Fruit fly (Drosophila melanogaster) whole organism, prepupa: ENCODE data around the gene CG5390.

Experiments used
- Blimp-1 ChIP-seq: fragments of 200-800 bp; sonication (Bioruptor generic); optimal IDR thresholded peaks from 3 replicates; lab custom pipeline; 2017; ENCODE audit warnings: missing biosample characterization, missing genetic modification characterization, mild to moderate bottlenecking, moderate library complexity, missing genetic modification reagents
- CG10631 ChIP-seq: fragments of 200-800 bp; sonication (Bioruptor generic); optimal IDR thresholded peaks from 2 replicates; lab custom pipeline; 2016; ENCODE audit warnings: missing biosample characterization, missing genetic modification characterization
- CG10669 ChIP-seq: fragments of 200-800 bp; sonication (Bioruptor generic); optimal IDR thresholded peaks from 3 replicates; lab custom pipeline; 2018; ENCODE audit warnings: missing biosample characterization, mild to moderate bottlenecking, missing genetic modification characterization, moderate library complexity
- CG11294 ChIP-seq: fragments of 200-800 bp; sonication (Bioruptor generic); IDR thresholded peaks from 2 replicates; pipeline ENCODE4 v1.3.6; 2022; ENCODE audit warnings: missing biosample characterization, missing genetic modification characterization
- CG11902 ChIP-seq: fragments of 200-800 bp; sonication (Bioruptor generic); optimal IDR thresholded peaks from 3 replicates; lab custom pipeline; 2016; ENCODE audit warnings: missing biosample characterization, missing genetic modification characterization
- CG15336 ChIP-seq: fragments of 200-800 bp; sonication (Bioruptor generic); IDR thresholded peaks from 2 replicates; pipeline ENCODE4 v1.3.6; 2022; ENCODE audit warnings: missing biosample characterization, missing genetic modification characterization
- CG1621 ChIP-seq: fragments of 200-800 bp; sonication (Bioruptor generic); optimal IDR thresholded peaks from 3 replicates; lab custom pipeline; 2018; ENCODE audit warnings: missing biosample characterization, mild to moderate bottlenecking, missing genetic modification characterization
- CG16779 ChIP-seq: fragments of 200-800 bp; sonication (Bioruptor generic); optimal IDR thresholded peaks from 3 replicates; lab custom pipeline; 2017; ENCODE audit warnings: missing biosample characterization, mild to moderate bottlenecking, missing genetic modification characterization
- CG31627 ChIP-seq: fragments of 200-800 bp; sonication (Bioruptor generic); optimal IDR thresholded peaks from 3 replicates; lab custom pipeline; 2016; ENCODE audit warnings: missing biosample characterization, missing genetic modification characterization
- CG32006 ChIP-seq: fragments of 200-800 bp; sonication (Bioruptor generic); optimal IDR thresholded peaks from 3 replicates; lab custom pipeline; 2017; ENCODE audit warnings: missing biosample characterization, mild to moderate bottlenecking, missing genetic modification characterization
- CG34406 ChIP-seq: fragments of 200-800 bp; sonication (Bioruptor generic); optimal IDR thresholded peaks from 3 replicates; lab custom pipeline; 2016; ENCODE audit warnings: missing biosample characterization, missing genetic modification characterization
- CG3919 ChIP-seq: fragments of 200-800 bp; sonication (Bioruptor generic); optimal IDR thresholded peaks from 3 replicates; lab custom pipeline; 2016; ENCODE audit warnings: missing biosample characterization, missing genetic modification characterization
- CG4318 ChIP-seq: fragments of 200-800 bp; sonication (Bioruptor generic); optimal IDR thresholded peaks from 3 replicates; lab custom pipeline; 2017; ENCODE audit warnings: missing biosample characterization, mild to moderate bottlenecking, missing genetic modification characterization
- CG6163 ChIP-seq: fragments of 200-800 bp; sonication (Bioruptor generic); IDR thresholded peaks from 3 replicates; pipeline ENCODE4 v1.3.6; 2022; ENCODE audit warnings: missing biosample characterization, missing genetic modification characterization
- CG6276 ChIP-seq: fragments of 200-800 bp; sonication (Bioruptor generic); optimal IDR thresholded peaks from 2 replicates; lab custom pipeline; 2017; ENCODE audit warnings: missing biosample characterization, mild to moderate bottlenecking, missing genetic modification characterization
- CG6792 ChIP-seq: fragments of 200-800 bp; sonication (Bioruptor generic); optimal IDR thresholded peaks from 3 replicates; lab custom pipeline; 2016; ENCODE audit warnings: missing biosample characterization, missing genetic modification characterization
- CG6808 ChIP-seq: fragments of 200-800 bp; sonication (Bioruptor generic); optimal IDR thresholded peaks from 3 replicates; lab custom pipeline; 2017; ENCODE audit warnings: missing biosample characterization, missing genetic modification characterization, mild to moderate bottlenecking, moderate library complexity, missing genetic modification reagents
- CG6854 ChIP-seq: fragments of 200-800 bp; sonication (Bioruptor generic); optimal IDR thresholded peaks from 2 replicates; lab custom pipeline; 2017; ENCODE audit warnings: missing biosample characterization, mild to moderate bottlenecking, missing genetic modification characterization
- CG7368 ChIP-seq: fragments of 200-800 bp; sonication (Bioruptor generic); optimal IDR thresholded peaks from 3 replicates; lab custom pipeline; 2016; ENCODE audit warnings: missing biosample characterization, missing genetic modification characterization
- CG8119 ChIP-seq: fragments of 200-800 bp; sonication (Bioruptor generic); IDR thresholded peaks from 3 replicates; pipeline ENCODE4 v1.3.6; 2022; ENCODE audit warnings: missing biosample characterization, missing genetic modification characterization
- CG8319 ChIP-seq: fragments of 200-800 bp; sonication (Bioruptor generic); optimal IDR thresholded peaks from 3 replicates; lab custom pipeline; 2016; ENCODE audit warnings: missing biosample characterization, missing genetic modification characterization
- CG8632 ChIP-seq: fragments of 200-800 bp; sonication (Bioruptor generic); optimal IDR thresholded peaks from 3 replicates; lab custom pipeline; 2016; ENCODE audit warnings: missing biosample characterization, missing genetic modification characterization
- CG9139 ChIP-seq: fragments of 200-800 bp; sonication (Bioruptor generic); optimal IDR thresholded peaks from 3 replicates; lab custom pipeline; 2017; ENCODE audit warnings: missing biosample characterization, mild to moderate bottlenecking, missing genetic modification characterization
- Eip75B ChIP-seq: fragments of 200-800 bp; sonication (Bioruptor generic); optimal IDR thresholded peaks from 3 replicates; lab custom pipeline; 2016; ENCODE audit warnings: missing biosample characterization, missing genetic modification characterization
- Eip78C ChIP-seq: fragments of 200-800 bp; sonication (Bioruptor generic); peaks from one replicate; lab custom pipeline; 2016; ENCODE audit warnings: missing biosample characterization, missing genetic modification characterization
- Eip93F ChIP-seq: fragments of 200-800 bp; sonication (Bioruptor generic); optimal IDR thresholded peaks from 2 replicates; lab custom pipeline; 2016; ENCODE audit warnings: missing biosample characterization, mild to moderate bottlenecking, missing genetic modification characterization
- Ets21C ChIP-seq: fragments of 200-800 bp; sonication (Bioruptor generic); optimal IDR thresholded peaks from 3 replicates; lab custom pipeline; 2016; ENCODE audit warnings: missing biosample characterization, missing genetic modification characterization
- Ets96B ChIP-seq: fragments of 200-800 bp; optimal IDR thresholded peaks from 2 replicates; lab custom pipeline; 2019; ENCODE audit warnings: missing biosample characterization, mild to moderate bottlenecking, missing genetic modification characterization, moderate library complexity
- Hr39 ChIP-seq: fragments of 200-800 bp; sonication (Bioruptor generic); optimal IDR thresholded peaks from 2 replicates; lab custom pipeline; 2016; ENCODE audit warnings: missing biosample characterization, missing genetic modification characterization
- Hr4 ChIP-seq: fragments of 200-800 bp; sonication (Bioruptor generic); optimal IDR thresholded peaks from 3 replicates; lab custom pipeline; 2016; ENCODE audit warnings: missing biosample characterization, missing genetic modification characterization
- Met ChIP-seq: fragments of 200-800 bp; sonication (Bioruptor generic); optimal IDR thresholded peaks from 3 replicates; lab custom pipeline; 2016; ENCODE audit warnings: missing biosample characterization, missing genetic modification characterization
- OdsH ChIP-seq: fragments of 200-800 bp; sonication (Bioruptor generic); optimal IDR thresholded peaks from 3 replicates; lab custom pipeline; 2016; ENCODE audit warnings: missing biosample characterization, missing genetic modification characterization
- Sox102F ChIP-seq: fragments of 200-800 bp; sonication (Bioruptor generic); optimal IDR thresholded peaks from 2 replicates; lab custom pipeline; 2016; ENCODE audit warnings: missing biosample characterization, mild to moderate bottlenecking, missing genetic modification characterization
- Sox15 ChIP-seq: fragments of 200-800 bp; sonication (Bioruptor generic); optimal IDR thresholded peaks from 3 replicates; lab custom pipeline; 2016; ENCODE audit warnings: missing biosample characterization, missing genetic modification characterization
- achi ChIP-seq: fragments of 200-800 bp; sonication (Bioruptor generic); optimal IDR thresholded peaks from 3 replicates; lab custom pipeline; 2016; ENCODE audit warnings: missing biosample characterization, missing genetic modification characterization
- acj6 ChIP-seq: fragments of 200-800 bp; sonication (Bioruptor generic); optimal IDR thresholded peaks from 3 replicates; lab custom pipeline; 2016; ENCODE audit warnings: missing biosample characterization, missing genetic modification characterization
- dac ChIP-seq: fragments of 200-800 bp; sonication (Bioruptor generic); optimal IDR thresholded peaks from 2 replicates; lab custom pipeline; 2017; ENCODE audit warnings: missing biosample characterization, mild to moderate bottlenecking, missing genetic modification characterization
- dsx ChIP-seq: fragments of 200-800 bp; optimal IDR thresholded peaks from 3 replicates; lab custom pipeline; 2019; ENCODE audit warnings: missing biosample characterization, mild to moderate bottlenecking, missing genetic modification characterization, moderate library complexity; ENCODE audit not compliant: poor library complexity, severe bottlenecking
- esn ChIP-seq: fragments of 200-800 bp; sonication (Bioruptor generic); optimal IDR thresholded peaks from 2 replicates; lab custom pipeline; 2016; ENCODE audit warnings: missing biosample characterization, mild to moderate bottlenecking, missing genetic modification characterization, moderate library complexity
- fd85E ChIP-seq: fragments of 200-800 bp; sonication (Bioruptor generic); optimal IDR thresholded peaks from 3 replicates; lab custom pipeline; 2016; ENCODE audit warnings: missing biosample characterization, missing genetic modification characterization
- fkh ChIP-seq: fragments of 200-800 bp; sonication (Bioruptor generic); optimal IDR thresholded peaks from 3 replicates; lab custom pipeline; 2017; ENCODE audit warnings: missing biosample characterization, mild to moderate bottlenecking, missing genetic modification characterization, moderate library complexity
- net ChIP-seq: fragments of 200-800 bp; sonication (Bioruptor generic); optimal IDR thresholded peaks from 3 replicates; lab custom pipeline; 2016; ENCODE audit warnings: missing biosample characterization, missing genetic modification characterization
- salr ChIP-seq, 2 experiments: fragments of 200-800 bp; sonication (Bioruptor generic); optimal IDR thresholded peaks; 3 replicates each; lab custom pipeline; 2016 to 2018; ENCODE audit warnings: missing biosample characterization in 2 of 2, missing genetic modification characterization in 2 of 2, mild to moderate bottlenecking in 1 of 2
- spab ChIP-seq: fragments of 200-800 bp; sonication (Bioruptor generic); optimal IDR thresholded peaks from 2 replicates; lab custom pipeline; 2017; ENCODE audit warnings: missing biosample characterization, mild to moderate bottlenecking, missing genetic modification characterization, missing genetic modification reagents
- svp ChIP-seq: fragments of 200-800 bp; sonication (Bioruptor generic); peaks from one replicate; lab custom pipeline; 2016; ENCODE audit warnings: missing biosample characterization, missing genetic modification characterization
- topi ChIP-seq: fragments of 200-800 bp; sonication (Bioruptor generic); optimal IDR thresholded peaks from 3 replicates; lab custom pipeline; 2016; ENCODE audit warnings: missing biosample characterization, missing genetic modification characterization
- vri ChIP-seq: fragments of 200-800 bp; sonication (Bioruptor generic); optimal IDR thresholded peaks from 3 replicates; lab custom pipeline; 2016; ENCODE audit warnings: missing biosample characterization, mild to moderate bottlenecking, missing genetic modification characterization

The CG5390 gene

dm6 chr2L:10303786-10304185 is 2.6 kb downstream of the CG5390 start, which contains the start of gene nmd (continued):
- TF ChIP-seq salr (GFP tag; optimal IDR thresholded peaks at IDR 0.05; lab: Kevin White, UChicago): no peak
- TF ChIP-seq topi (GFP tag; lab: Kevin White, UChicago): no peak
- no peak for TF ChIP-seq CG6276 (GFP tag; lab: Kevin White, UChicago)
- TF ChIP-seq fd85E (GFP tag; lab: Kevin White, UChicago): no peak
- no peak for TF ChIP-seq Ets21C (GFP tag; lab: Kevin White, UChicago)
- no peak for TF ChIP-seq OdsH (GFP tag; lab: Kevin White, UChicago)

DNA sequence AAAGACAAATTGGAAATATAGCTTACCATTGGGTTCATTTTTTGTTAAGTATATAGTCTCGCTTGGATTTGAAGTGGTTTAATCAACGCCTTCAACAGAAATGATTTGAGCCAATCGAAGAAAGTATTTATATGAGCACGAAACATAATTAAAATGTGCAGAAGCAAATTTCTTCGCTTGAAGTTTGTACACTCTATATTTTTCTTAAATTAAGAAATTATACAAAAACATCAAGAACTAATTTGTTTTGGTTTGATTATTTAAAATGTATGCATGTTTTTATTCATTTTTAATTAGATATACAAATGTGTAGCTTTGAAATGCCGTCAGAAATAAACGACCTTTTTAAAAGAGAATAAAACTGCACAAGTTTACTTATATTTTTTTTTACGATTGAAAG is 4.5 kb downstream of the CG5390 start, which contains the start of gene CG13138:
CG13138 (minus strand) TSS at position 101 of the 400 bp plus-strand sequence.
- TF ChIP-seq Eip78C (GFP tag; lab: Kevin White, UChicago): peak; percentile 42
- no peak for TF ChIP-seq Eip93F (GFP tag; lab: Kevin White, UChicago)

DNA sequence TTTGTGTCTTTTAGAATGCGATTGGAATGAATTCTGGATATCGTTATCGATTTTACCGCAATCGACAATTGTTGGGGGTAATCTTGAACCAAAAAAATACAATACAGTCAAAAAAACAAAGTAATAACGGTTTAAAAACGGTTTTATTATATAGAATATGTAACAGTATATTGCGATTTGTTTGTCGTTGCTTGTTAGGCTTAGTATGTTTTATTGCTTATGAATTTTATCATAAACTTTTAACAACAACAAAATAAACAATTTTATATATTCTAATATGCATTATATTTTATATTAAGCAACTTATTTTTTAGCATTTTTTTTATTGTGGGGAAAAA is 6.6 kb downstream of the CG5390 start, which contains the start of gene CYLD:
CYLD (minus strand) TSS at position 38 of the 338 bp plus-strand sequence.
- no peak for TF ChIP-seq CG7368
- no peak for TF ChIP-seq fkh (GFP tag; lab: Kevin White, UChicago)
- TF ChIP-seq Eip78C (GFP tag; lab: Kevin White, UChicago): peak; percentile 86
- no peak for TF ChIP-seq dac (GFP tag; lab: Kevin White, UChicago)
- TF ChIP-seq CG1621 (tag; lab: Kevin White, UChicago): no peak
- no peak for TF ChIP-seq Blimp-1 (GFP tag; lab: Kevin White, UChicago)
- no peak for TF ChIP-seq spab
- TF ChIP-seq CG11294 (GFP tag; lab: Robert Waterston, UW): no peak
- TF ChIP-seq CG6163 (GFP tag; lab: Robert Waterston, UW): no peak
- TF ChIP-seq Sox15: peak; percentile 13
- TF ChIP-seq Hr39 (GFP tag; lab: Kevin White, UChicago): no peak
- TF ChIP-seq CG9139 (GFP tag; lab: Kevin White, UChicago): no peak
- TF ChIP-seq CG11902 (GFP tag; lab: Kevin White, UChicago): no peak
- TF ChIP-seq Sox102F (GFP tag; lab: Kevin White, UChicago): no peak
- TF ChIP-seq Ets96B (tag; lab: Kevin White, UChicago): peak; percentile 67
- TF ChIP-seq Ets21C (GFP tag; lab: Kevin White, UChicago): peak; percentile 18
- peak; percentile 50 for TF ChIP-seq topi (GFP tag; lab: Kevin White, UChicago)
- TF ChIP-seq svp (GFP tag; lab: Kevin White, UChicago): no peak
- peak; percentile 75 for TF ChIP-seq esn (GFP tag; lab: Kevin White, UChicago)
- no peak for TF ChIP-seq CG6808 (GFP tag; lab: Kevin White, UChicago)
- no peak for TF ChIP-seq CG34406 (GFP tag; lab: Kevin White, UChicago)
- TF ChIP-seq CG6276 (GFP tag; lab: Kevin White, UChicago): no peak
- peak in 1 of 2 experiments; percentile 22 for TF ChIP-seq salr (GFP tag; optimal IDR thresholded peaks at IDR 0.05; lab: Kevin White, UChicago)
- peak; percentile 85 for TF ChIP-seq CG15336 (GFP tag; lab: Robert Waterston, UW)
- TF ChIP-seq acj6 (GFP tag; lab: Kevin White, UChicago): peak; percentile 60
- no peak for TF ChIP-seq dsx
- TF ChIP-seq CG8319 (GFP tag; lab: Kevin White, UChicago): no peak
- peak; percentile 61 for TF ChIP-seq Hr4
- no peak for TF ChIP-seq CG32006 (GFP tag; lab: Kevin White, UChicago)
- TF ChIP-seq CG10669: peak; percentile 25
- peak; percentile 62 for TF ChIP-seq CG10631 (GFP tag; lab: Kevin White, UChicago)
- peak; percentile 39 for TF ChIP-seq CG31627 (GFP tag; lab: Kevin White, UChicago)
- TF ChIP-seq CG8119 (GFP tag; lab: Robert Waterston, UW): peak; percentile 71; the same call in 2 of the 3 replicates
- no peak for TF ChIP-seq CG6854 (GFP tag; lab: Kevin White, UChicago)
- TF ChIP-seq net (GFP tag; lab: Kevin White, UChicago): no peak
- peak; percentile 75 for TF ChIP-seq achi (GFP tag; lab: Kevin White, UChicago)
- TF ChIP-seq Eip93F (GFP tag; lab: Kevin White, UChicago): no peak
- TF ChIP-seq Eip75B (GFP tag; lab: Kevin White, UChicago): peak; percentile 50
- no peak for TF ChIP-seq CG4318 (GFP tag; lab: Kevin White, UChicago)
- TF ChIP-seq vri (GFP tag; lab: Kevin White, UChicago): no peak
- TF ChIP-seq CG16779 (tag; lab: Kevin White, UChicago): no peak
- no peak for TF ChIP-seq CG3919 (GFP tag; lab: Kevin White, UChicago)
- peak; percentile 62 for TF ChIP-seq CG8632 (GFP tag; lab: Kevin White, UChicago)
- TF ChIP-seq CG6792 (GFP tag; lab: Kevin White, UChicago): peak; percentile 51
- peak; percentile 62 for TF ChIP-seq Met (GFP tag; lab: Kevin White, UChicago)
- peak; percentile 74 for TF ChIP-seq OdsH (GFP tag; lab: Kevin White, UChicago)
